Worm (Caenorhabditis elegans): Measurements from ENCODE around the gene alh-9.

DNA sequence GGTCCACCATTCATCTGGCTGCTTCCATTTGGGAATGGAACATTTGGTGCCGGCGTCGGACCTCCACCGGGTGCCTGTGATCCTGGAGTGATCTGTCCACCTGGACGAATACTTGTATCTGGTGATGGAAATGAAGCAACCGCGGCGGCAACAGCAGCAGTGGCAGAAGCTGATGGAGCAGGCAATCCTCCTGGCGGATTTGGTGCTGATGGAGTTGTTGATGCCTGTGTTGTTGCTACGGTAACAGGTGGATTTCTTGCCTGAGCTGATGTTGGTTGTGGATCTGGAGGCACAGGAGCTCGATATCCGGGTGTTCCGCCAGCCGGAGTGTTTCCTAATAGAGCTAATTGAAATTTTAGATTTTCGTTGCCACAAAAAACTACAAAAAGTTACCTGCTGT, 23.4 kb upstream of the alh-9 start:
- no peak for TF ChIP-seq nhr-77 (tag; optimal IDR thresholded peaks at IDR 0.05)
- no peak for TF ChIP-seq jun-1 (tag; optimal IDR thresholded peaks at IDR 0.05)
- TF ChIP-seq pha-4 (GFP tag; IDR thresholded peaks at IDR 0.05): no peak
- no peak for TF ChIP-seq pha-4 (tag; optimal IDR thresholded peaks at IDR 0.05)
- no peak for TF ChIP-seq hlh-11 (tag; optimal IDR thresholded peaks at IDR 0.05)
- TF ChIP-seq nhr-28 (tag; optimal IDR thresholded peaks at IDR 0.05): no peak
- TF ChIP-seq php-3 (GFP tag; IDR thresholded peaks at IDR 0.05): no peak
- no peak for TF ChIP-seq nhr-237 (tag; optimal IDR thresholded peaks at IDR 0.05)
- TF ChIP-seq mdl-1 (tag; optimal IDR thresholded peaks at IDR 0.05): no peak
- TF ChIP-seq daf-12 (tag; optimal IDR thresholded peaks at IDR 0.05): no peak
- peak in 1 of 2 experiments; percentile 79 for TF ChIP-seq unc-62 (GFP tag; optimal IDR thresholded peaks at IDR 0.05 in 1 of 2)
- TF ChIP-seq unc-62 (tag; optimal IDR thresholded peaks at IDR 0.05): no peak
- TF ChIP-seq ztf-11 (tag; optimal IDR thresholded peaks at IDR 0.05): no peak
- no peak for TF ChIP-seq T26A8.4 (GFP tag; IDR thresholded peaks at IDR 0.05)
- TF ChIP-seq snpc-4 (tag; optimal IDR thresholded peaks at IDR 0.05): no peak
- TF ChIP-seq nhr-102 (tag; optimal IDR thresholded peaks at IDR 0.05): no peak

Measured in whole organism, L4 larva.